Fruit fly (Drosophila melanogaster) whole organism, embryonic: ENCODE results near the gene CG33325.

ENCODE experiments used
- Aef1 ChIP-seq: fragments of 200-800 bp; sonication (Bioruptor generic); IDR thresholded peaks from 3 replicates; pipeline ENCODE4 v1.3.6; 2022; ENCODE audit warnings: missing biosample characterization, missing genetic modification characterization
- Atf3 ChIP-seq: fragments of 200-800 bp; sonication (Bioruptor generic); optimal IDR thresholded peaks from 3 replicates; lab custom pipeline; 2016; ENCODE audit warnings: missing biosample characterization, missing genetic modification characterization
- CG10209 ChIP-seq: fragments of 200-800 bp; sonication (Bioruptor generic); optimal IDR thresholded peaks from 3 replicates; lab custom pipeline; 2017; ENCODE audit warnings: missing biosample characterization, mild to moderate bottlenecking, missing genetic modification characterization, missing genetic modification reagents
- CG1024 ChIP-seq: fragments of 200-800 bp; sonication (Bioruptor generic); IDR thresholded peaks from 2 replicates; pipeline ENCODE4 v1.3.6; 2022; ENCODE audit warnings: missing biosample characterization, missing genetic modification characterization
- CG10654 ChIP-seq: fragments of 200-800 bp; sonication (Bioruptor generic); optimal IDR thresholded peaks from 2 replicates; lab custom pipeline; 2016; ENCODE audit warnings: missing biosample characterization, missing genetic modification characterization
- CG12299 ChIP-seq: fragments of 200-800 bp; sonication (Bioruptor generic); optimal IDR thresholded peaks from 2 replicates; lab custom pipeline; 2018; ENCODE audit warnings: missing biosample characterization, mild to moderate bottlenecking, missing genetic modification characterization
- CG12659 ChIP-seq: fragments of 200-800 bp; sonication (Bioruptor generic); optimal IDR thresholded peaks from 3 replicates; lab custom pipeline; 2017; ENCODE audit warnings: mild to moderate bottlenecking, missing biosample characterization, missing genetic modification reagents, missing genetic modification characterization
- CG13775 ChIP-seq: fragments of 200-800 bp; sonication (Bioruptor generic); optimal IDR thresholded peaks from 3 replicates; lab custom pipeline; 2017; ENCODE audit warnings: missing biosample characterization, mild to moderate bottlenecking, missing genetic modification characterization
- CG15514 ChIP-seq: fragments of 200-800 bp; sonication (Bioruptor generic); optimal IDR thresholded peaks from 3 replicates; lab custom pipeline; 2017; ENCODE audit warnings: missing biosample characterization, missing genetic modification characterization, mild to moderate bottlenecking, moderate library complexity, missing genetic modification reagents
- CG16779 ChIP-seq: fragments of 200-800 bp; sonication (Bioruptor generic); IDR thresholded peaks from 2 replicates; pipeline ENCODE4 v1.3.6; 2022; ENCODE audit warnings: missing biosample characterization, missing genetic modification characterization
- CG16815 ChIP-seq: fragments of 200-800 bp; sonication (Bioruptor generic); optimal IDR thresholded peaks from 3 replicates; lab custom pipeline; 2017; ENCODE audit warnings: missing biosample characterization, mild to moderate bottlenecking, missing genetic modification characterization
- CG2712 ChIP-seq: fragments of 200-800 bp; optimal IDR thresholded peaks from 3 replicates; lab custom pipeline; 2019; ENCODE audit warnings: missing biosample characterization, mild to moderate bottlenecking, missing genetic modification characterization, moderate library complexity
- CG31365 ChIP-seq: fragments of 200-800 bp; sonication (Bioruptor generic); optimal IDR thresholded peaks from 2 replicates; lab custom pipeline; 2018; ENCODE audit warnings: missing biosample characterization, mild to moderate bottlenecking, missing genetic modification characterization
- CG3407 ChIP-seq: fragments of 200-800 bp; sonication (Bioruptor generic); optimal IDR thresholded peaks from 2 replicates; lab custom pipeline; 2018; ENCODE audit warnings: missing biosample characterization, mild to moderate bottlenecking, missing genetic modification characterization
- CG3726 ChIP-seq: fragments of 200-800 bp; sonication (Bioruptor generic); IDR thresholded peaks from 3 replicates; pipeline ENCODE4, ENCODE4 v1.3.6; 2022; ENCODE audit warnings: missing biosample characterization, missing genetic modification characterization
- CG4730 ChIP-seq: fragments of 200-800 bp; sonication (Bioruptor generic); IDR thresholded peaks from 2 replicates; pipeline ENCODE4 v1.3.6; 2022; ENCODE audit warnings: missing biosample characterization, missing genetic modification characterization
- CG4854 ChIP-seq: fragments of 200-800 bp; sonication (Bioruptor generic); optimal IDR thresholded peaks from 2 replicates; lab custom pipeline; 2016; ENCODE audit warnings: missing biosample characterization, missing genetic modification characterization, inconsistent platforms
- CG7556 ChIP-seq: fragments of 200-800 bp; sonication (Bioruptor generic); optimal IDR thresholded peaks from 2 replicates; lab custom pipeline; 2017; ENCODE audit warnings: missing biosample characterization, mild to moderate bottlenecking, missing genetic modification characterization
- CG8478 ChIP-seq: fragments of >200 bp; optimal IDR thresholded peaks from 2 replicates; lab custom pipeline; 2018
- CG9437 ChIP-seq: fragments of 200-800 bp; sonication (Bioruptor generic); optimal IDR thresholded peaks from 2 replicates; lab custom pipeline; 2018; ENCODE audit warnings: missing biosample characterization, mild to moderate bottlenecking, missing genetic modification characterization
- CG9609 ChIP-seq: fragments of 200-800 bp; sonication (Bioruptor generic); optimal IDR thresholded peaks from 3 replicates; lab custom pipeline; 2016; ENCODE audit warnings: missing biosample characterization, missing genetic modification characterization
- CTCF ChIP-seq: fragments of 200-800 bp; sonication (Bioruptor generic); optimal IDR thresholded peaks from 2 replicates; lab custom pipeline; 2017; ENCODE audit warnings: missing biosample characterization, mild to moderate bottlenecking, missing genetic modification characterization, moderate library complexity
- Dad ChIP-seq: fragments of 200-800 bp; sonication (Bioruptor generic); optimal IDR thresholded peaks from 3 replicates; lab custom pipeline; 2016; ENCODE audit warnings: missing biosample characterization, missing genetic modification characterization
- Dll ChIP-seq: fragments of 200-800 bp; sonication (Bioruptor generic); IDR thresholded peaks from 4 replicates; pipeline ENCODE4 v1.3.6; 2022; ENCODE audit warnings: missing biosample characterization, missing genetic modification characterization; ENCODE audit not compliant: partially characterized antibody
- GATAe ChIP-seq: fragments of 200-800 bp; sonication (Bioruptor generic); conservative IDR thresholded peaks from 2 replicates; pipeline ENCODE4 v1.3.6; 2022; ENCODE audit warnings: missing biosample characterization, missing genetic modification characterization
- Gsc ChIP-seq: fragments of 200-800 bp; sonication (Bioruptor generic); IDR thresholded peaks from 2 replicates; pipeline ENCODE4 v1.3.6; 2022; ENCODE audit warnings: missing biosample characterization, missing genetic modification characterization
- Hr3 ChIP-seq: fragments of 200-800 bp; sonication (Bioruptor generic); optimal IDR thresholded peaks from 3 replicates; lab custom pipeline; 2016; ENCODE audit warnings: missing biosample characterization, missing genetic modification characterization
- Neu2 ChIP-seq: fragments of 200-800 bp; sonication (Bioruptor generic); optimal IDR thresholded peaks from 3 replicates; lab custom pipeline; 2016; ENCODE audit warnings: missing biosample characterization, missing genetic modification characterization, borderline replicate concordance
- Sox102F ChIP-seq: fragments of 200-800 bp; sonication (Bioruptor generic); optimal IDR thresholded peaks from 2 replicates; lab custom pipeline; 2018; ENCODE audit warnings: missing biosample characterization, mild to moderate bottlenecking, missing genetic modification characterization, moderate library complexity
- Usf ChIP-seq: fragments of 200-800 bp; sonication (Bioruptor generic); optimal IDR thresholded peaks from 2 replicates; lab custom pipeline; 2017; ENCODE audit warnings: missing genotype, missing biosample characterization, missing genetic modification characterization
- Vsx1 ChIP-seq: fragments of 200-800 bp; sonication (Bioruptor generic); optimal IDR thresholded peaks from 2 replicates; lab custom pipeline; 2017; ENCODE audit warnings: missing biosample characterization, mild to moderate bottlenecking, missing genetic modification characterization, missing genetic modification reagents
- ac ChIP-seq: fragments of 200-800 bp; sonication (Bioruptor generic); optimal IDR thresholded peaks from 3 replicates; lab custom pipeline; 2017; ENCODE audit warnings: missing biosample characterization, mild to moderate bottlenecking, missing genetic modification characterization
- al ChIP-seq: fragments of 200-800 bp; sonication (Bioruptor generic); IDR thresholded peaks from 2 replicates; pipeline ENCODE4 v1.3.6; 2022; ENCODE audit warnings: missing biosample characterization, missing genetic modification characterization
- ap ChIP-seq: fragments of 200-800 bp; sonication (Bioruptor generic); IDR thresholded peaks from 2 replicates; pipeline ENCODE4 v1.3.6; 2022; ENCODE audit warnings: missing biosample characterization, missing genetic modification characterization
- chinmo ChIP-seq: fragments of 200-800 bp; sonication (Bioruptor generic); IDR thresholded peaks from 4 replicates; pipeline ENCODE4 v1.3.6; 2022; ENCODE audit warnings: missing biosample characterization, missing genetic modification characterization; ENCODE audit not compliant: partially characterized antibody
- da ChIP-seq: fragments of 200-800 bp; sonication (Bioruptor generic); optimal IDR thresholded peaks from 2 replicates; lab custom pipeline; 2016; ENCODE audit warnings: missing biosample characterization, missing genetic modification characterization
- dimm ChIP-seq: fragments of 200-800 bp; sonication (Bioruptor generic); IDR thresholded peaks from 2 replicates; pipeline ENCODE4 v1.3.6; 2022; ENCODE audit warnings: missing biosample characterization, missing genetic modification characterization
- emc ChIP-seq: fragments of 200-800 bp; sonication (Bioruptor generic); optimal IDR thresholded peaks from 2 replicates; lab custom pipeline; 2016; ENCODE audit warnings: missing biosample characterization, missing genetic modification characterization
- ems ChIP-seq: fragments of 200-800 bp; sonication (Bioruptor generic); optimal IDR thresholded peaks from 3 replicates; lab custom pipeline; 2016; ENCODE audit warnings: missing biosample characterization, missing genetic modification characterization
- eyg ChIP-seq: fragments of 200-800 bp; sonication (Bioruptor generic); optimal IDR thresholded peaks from 3 replicates; lab custom pipeline; 2016; ENCODE audit warnings: missing biosample characterization, missing genetic modification characterization
- gfzf ChIP-seq: fragments of 200-800 bp; sonication (Bioruptor generic); optimal IDR thresholded peaks from 2 replicates; lab custom pipeline; 2016; ENCODE audit warnings: missing biosample characterization, mild to moderate bottlenecking, missing genetic modification characterization, moderate library complexity
- h ChIP-seq: fragments of >200 bp; optimal IDR thresholded peaks from 2 replicates; lab custom pipeline; 2017
- hth ChIP-seq: fragments of >200 bp; optimal IDR thresholded peaks from 2 replicates; lab custom pipeline; 2017; ENCODE audit warnings: inconsistent platforms
- ken ChIP-seq: fragments of 200-800 bp; sonication (Bioruptor generic); IDR thresholded peaks from 3 replicates; pipeline ENCODE4 v1.3.6; 2022; ENCODE audit warnings: missing biosample characterization, missing genetic modification characterization
- kni ChIP-seq: fragments of 200-800 bp; sonication (Bioruptor generic); optimal IDR thresholded peaks from 3 replicates; lab custom pipeline; 2017; ENCODE audit warnings: mild to moderate bottlenecking, missing biosample characterization, missing genetic modification reagents, missing genetic modification characterization
- lbe ChIP-seq: fragments of 200-800 bp; sonication (Bioruptor generic); optimal IDR thresholded peaks from 2 replicates; lab custom pipeline; 2016; ENCODE audit warnings: missing biosample characterization, mild to moderate bottlenecking, missing genetic modification characterization
- nmo ChIP-seq: fragments of 200-800 bp; sonication (Bioruptor generic); optimal IDR thresholded peaks from 2 replicates; lab custom pipeline; 2018; ENCODE audit warnings: missing biosample characterization, mild to moderate bottlenecking, missing genetic modification characterization, moderate library complexity
- odd ChIP-seq: fragments of 200-800 bp; sonication (Bioruptor generic); optimal IDR thresholded peaks from 2 replicates; lab custom pipeline; 2017; ENCODE audit warnings: missing biosample characterization, mild to moderate bottlenecking, missing genetic modification characterization
- org-1 ChIP-seq: fragments of 200-800 bp; sonication (Bioruptor generic); optimal IDR thresholded peaks from 2 replicates; lab custom pipeline; 2017; ENCODE audit warnings: missing biosample characterization, missing genetic modification characterization
- pb ChIP-seq: fragments of 200-800 bp; sonication (Bioruptor generic); optimal IDR thresholded peaks from 3 replicates; lab custom pipeline; 2016; ENCODE audit warnings: missing biosample characterization, missing genetic modification characterization
- pzg ChIP-seq: fragments of 200-800 bp; sonication (Bioruptor generic); optimal IDR thresholded peaks from 3 replicates; lab custom pipeline; 2018; ENCODE audit warnings: missing biosample characterization, mild to moderate bottlenecking, missing genetic modification characterization, moderate library complexity
- rib ChIP-seq: fragments of 200-800 bp; sonication (Bioruptor generic); IDR thresholded peaks from 2 replicates; pipeline ENCODE4 v1.3.6; 2022; ENCODE audit warnings: missing biosample characterization, missing genetic modification characterization
- sim ChIP-seq: fragments of 200-800 bp; sonication (Bioruptor generic); IDR thresholded peaks from 2 replicates; pipeline ENCODE4 v1.3.6; 2022; ENCODE audit warnings: missing biosample characterization, missing genetic modification characterization
- stc ChIP-seq: fragments of 200-800 bp; sonication (Bioruptor generic); IDR thresholded peaks from 2 replicates; pipeline ENCODE4 v1.3.6; 2022; ENCODE audit warnings: missing biosample characterization, missing genetic modification characterization

Gene CG33325

dm6 chr3R:8712722-8713131 is 32.9 kb upstream of the CG33325 start, which contains the start of gene CG8112 (continued):
- TF ChIP-seq h (lab: Kevin White, UChicago) (no peak), CG10209 (GFP tag; lab: Kevin White, UChicago) (peak; percentile 16), org-1 (no peak), CG12299 (tag; lab: Kevin White, UChicago) (no peak), kni (GFP tag; lab: Kevin White, UChicago) (no peak), dimm (GFP tag; lab: Robert Waterston, UW) (no peak), Usf (no peak), chinmo (GFP tag; lab: Robert Waterston, UW) (no peak), GATAe (GFP tag; lab: Robert Waterston, UW) (no peak), CG9437 (GFP tag; lab: Kevin White, UChicago) (peak; percentile 22), CG8478 (lab: Kevin White, UChicago) (no peak), pb (no peak), ems (GFP tag; lab: Kevin White, UChicago) (no peak), hth (no peak), pzg (GFP tag; lab: Kevin White, UChicago) (no peak), da (GFP tag; lab: Kevin White, UChicago) (no peak), sim (GFP tag; lab: Robert Waterston, UW) (no peak), Gsc (GFP tag; lab: Robert Waterston, UW) (no peak), Dad (GFP tag; lab: Kevin White, UChicago) (no peak), CTCF (GFP tag; lab: Kevin White, UChicago) (no peak), CG16815 (no peak), emc (GFP tag; lab: Kevin White, UChicago) (no peak), odd (GFP tag; lab: Kevin White, UChicago) (peak; percentile 45), CG2712 (tag; lab: Kevin White, UChicago) (peak; percentile 34), CG4730 (GFP tag; lab: Robert Waterston, UW) (no peak), Dll (GFP tag; lab: Robert Waterston, UW) (no peak), lbe (GFP tag; lab: Kevin White, UChicago) (peak; percentile 32), CG13775 (GFP tag; lab: Kevin White, UChicago) (peak; percentile 23), Atf3 (GFP tag; lab: Kevin White, UChicago) (no peak), CG9609 (GFP tag; lab: Kevin White, UChicago) (no peak), eyg (no peak), ap (GFP tag; lab: Robert Waterston, UW) (0 out of 2 replicates have a peak, but pooled peaks have one; percentile 13), Hr3 (GFP tag; lab: Kevin White, UChicago) (no peak), CG12659 (GFP tag; lab: Kevin White, UChicago) (peak; percentile 38), rib (no peak), Aef1 (0 out of 3 replicates have a peak, but pooled peaks have one; percentile 22), CG3407 (no peak), Vsx1 (peak; percentile 7), ac (GFP tag; lab: Kevin White, UChicago) (no peak), CG10654 (no peak), CG7556 (GFP tag; lab: Kevin White, UChicago) (peak; percentile 52), nmo (GFP tag; lab: Kevin White, UChicago) (peak; percentile 3), CG4854 (GFP tag; lab: Kevin White, UChicago) (no peak), stc (GFP tag; lab: Robert Waterston, UW) (no peak), Sox102F (GFP tag; lab: Kevin White, UChicago) (peak; percentile 33), CG15514 (GFP tag; lab: Kevin White, UChicago) (peak; percentile 24), ken (no peak), gfzf (GFP tag; lab: Kevin White, UChicago) (no peak), CG31365 (tag; lab: Kevin White, UChicago) (no peak), CG3726 (GFP tag; lab: Robert Waterston, UW) (no peak), al (GFP tag; lab: Robert Waterston, UW) (no peak), CG16779 (no peak), CG1024 (GFP tag; lab: Robert Waterston, UW) (no peak), Neu2 (no peak)
